Worm (Caenorhabditis elegans) whole organism, midembryonic: ENCODE measurements around the gene F22B3.5.
"Not testable (repeated sequence)": the region's sequence is repeated elsewhere in the genome, so short reads cannot be mapped to it uniquely, and the experiment has no call there.

Experiments used
- cog-1 ChIP-seq: sonication (generic microtip); optimal IDR thresholded peaks from 2 replicates; lab custom pipeline; 2016; ENCODE audit warnings: missing genetic modification characterization, missing compliant biosample characterization
- tab-1 ChIP-seq: fragments of 200-800 bp; sonication (Bioruptor generic); IDR thresholded peaks from 2 replicates; pipeline ENCODE4 v1.3.6; 2022; ENCODE audit warnings: missing genetic modification characterization, missing compliant biosample characterization

ce11 chrIV:11416724-11417123 lies at the start of gene F22B3.5:
- TF ChIP-seq cog-1 (tag; lab: Kevin White, UChicago); tab-1 (GFP tag; lab: Robert Waterston, UW): not testable (repeated sequence)
